Worm (Caenorhabditis elegans): ENCODE measurements around the gene sas-7.

Gene sas-7

ce11 chrIII:10314234-10314633 is 6.6 kb upstream of the sas-7 start:
- no peak for TF ChIP-seq snpc-4 (tag; optimal IDR thresholded peaks at IDR 0.05)
- TF ChIP-seq elt-2 (tag; optimal IDR thresholded peaks at IDR 0.05), result peak; percentile 10
- no peak for TF ChIP-seq efl-1 (optimal IDR thresholded peaks at IDR 0.05)
- TF ChIP-seq efl-1 (GFP tag; optimal IDR thresholded peaks at IDR 0.05 in 1 of 2), result peak in 1 of 2 experiments; percentile 1

DNA sequence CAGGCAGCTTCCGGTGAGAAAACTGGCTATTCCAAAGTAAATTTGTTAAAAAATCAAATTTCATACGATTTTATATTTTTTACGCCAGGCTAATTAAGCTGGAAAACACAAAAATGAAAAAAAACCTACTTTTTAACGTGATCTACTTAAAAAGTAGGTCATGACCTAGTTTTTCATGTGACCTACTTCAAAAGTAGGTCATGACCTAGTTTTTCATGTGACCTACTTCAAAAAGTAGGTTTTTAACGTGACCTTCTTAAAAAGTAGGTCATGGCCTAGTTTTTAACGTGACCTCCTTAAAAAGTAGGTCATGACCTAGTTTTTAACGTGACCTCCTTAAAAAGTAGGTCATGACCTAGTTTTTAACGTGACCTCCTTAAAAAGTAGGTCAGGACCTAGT is 4.2 kb upstream of the sas-7 start:
- peak; percentile 93 for TF ChIP-seq nhr-85 (tag)

DNA sequence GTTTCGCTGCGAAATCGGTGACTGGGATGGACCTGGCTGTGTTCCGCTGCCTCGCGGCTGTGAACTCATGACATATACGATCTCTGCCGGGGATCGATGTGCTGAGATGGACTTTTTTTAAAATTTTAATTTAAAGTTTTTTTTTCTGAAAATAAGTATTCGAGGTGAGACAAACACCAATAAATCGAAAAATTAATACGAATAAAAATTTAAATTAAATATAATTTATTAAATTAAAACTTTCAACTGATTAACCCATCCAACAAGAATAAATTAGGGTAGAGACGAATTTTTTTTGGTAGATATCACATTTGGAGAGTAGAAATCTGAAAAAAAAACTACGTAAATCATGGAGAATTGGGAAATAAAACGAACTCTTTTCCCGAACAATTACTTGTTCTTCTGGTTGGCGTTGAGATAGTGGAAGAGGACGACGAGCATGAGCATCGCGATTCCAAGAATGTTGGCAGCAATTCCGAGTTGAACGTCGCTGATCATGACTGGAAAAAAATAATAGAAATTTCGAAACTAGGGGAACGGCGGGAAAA is 2.7 kb upstream of the sas-7 start, which contains the start of the genes unc-50 and ostf-4:
unc-50 (minus strand) TSS at position 101 of the 548 bp plus-strand sequence.
ostf-4 (minus strand) TSS at position 498 of the 548 bp plus-strand sequence.
- TF ChIP-seq blmp-1 (tag; optimal IDR thresholded peaks at IDR 0.05), result no peak
- TF ChIP-seq mdl-1 (tag; optimal IDR thresholded peaks at IDR 0.05), result no peak
- no peak for TF ChIP-seq elt-3 (tag; optimal IDR thresholded peaks at IDR 0.05)
- TF ChIP-seq irx-1 (tag; optimal IDR thresholded peaks at IDR 0.05), result no peak
- no peak for TF ChIP-seq ceh-82 (tag; optimal IDR thresholded peaks at IDR 0.05)
- TF ChIP-seq ets-5 (GFP tag; IDR thresholded peaks at IDR 0.05), result no peak
- no peak for TF ChIP-seq nhr-11 (tag; optimal IDR thresholded peaks at IDR 0.05)
- TF ChIP-seq pax-3 (tag; optimal IDR thresholded peaks at IDR 0.05), result no peak
- no peak for TF ChIP-seq nhr-12 (tag; optimal IDR thresholded peaks at IDR 0.05)
- TF ChIP-seq fkh-10 (GFP tag; optimal IDR thresholded peaks at IDR 0.05), result no peak
- no peak for TF ChIP-seq unc-130 (tag; optimal IDR thresholded peaks at IDR 0.05)
- no peak for TF ChIP-seq skn-1 (tag; optimal IDR thresholded peaks at IDR 0.05)
- no peak for TF ChIP-seq nhr-90 (tag; optimal IDR thresholded peaks at IDR 0.05; ENCODE audit: poor library complexity)
- no peak for TF ChIP-seq dpl-1 (GFP tag; optimal IDR thresholded peaks at IDR 0.05)
- TF ChIP-seq C34B4.2 (tag; optimal IDR thresholded peaks at IDR 0.05), result no peak
- no peak for TF ChIP-seq nhr-71 (tag; optimal IDR thresholded peaks at IDR 0.05)

- TF ChIP-seq tlp-1 (tag; optimal IDR thresholded peaks at IDR 0.05), result no peak
- TF ChIP-seq ztf-11 (tag; optimal IDR thresholded peaks at IDR 0.05), result peak in 1 of 2 experiments; percentile 3
- TF ChIP-seq ceh-82 (tag; optimal IDR thresholded peaks at IDR 0.05), result peak; percentile 11 to 79 (median 43)
- TF ChIP-seq nhr-11 (tag; optimal IDR thresholded peaks at IDR 0.05), result no peak
- no peak for TF ChIP-seq blmp-1 (tag; optimal IDR thresholded peaks at IDR 0.05)
- peak; percentile 63 for TF ChIP-seq lin-15B (tag; optimal IDR thresholded peaks at IDR 0.05)
- no peak for TF ChIP-seq sup-37 (GFP tag; optimal IDR thresholded peaks at IDR 0.05)
- TF ChIP-seq hlh-4 (tag; optimal IDR thresholded peaks at IDR 0.05), result no peak
- no peak for TF ChIP-seq unc-98 (GFP tag; IDR thresholded peaks at IDR 0.05)
- TF ChIP-seq ceh-8 (GFP tag; optimal IDR thresholded peaks at IDR 0.05), result no peak
- TF ChIP-seq nhr-77 (tag; optimal IDR thresholded peaks at IDR 0.05), result no peak
- TF ChIP-seq unc-62 (GFP tag; optimal IDR thresholded peaks at IDR 0.05), result no peak
- no peak for TF ChIP-seq nhr-84 (tag; optimal IDR thresholded peaks at IDR 0.05)
- TF ChIP-seq skn-1 (tag; optimal IDR thresholded peaks at IDR 0.05), result no peak
- TF ChIP-seq sox-4 (tag; optimal IDR thresholded peaks at IDR 0.05), result no peak
- peak; percentile 52 for TF ChIP-seq F16B12.6 (tag; optimal IDR thresholded peaks at IDR 0.05)
- peak; percentile 69 for TF ChIP-seq nhr-47 (tag; optimal IDR thresholded peaks at IDR 0.05)
- TF ChIP-seq ceh-63 (GFP tag; optimal IDR thresholded peaks at IDR 0.05), result no peak
- TF ChIP-seq unc-86 (tag; optimal IDR thresholded peaks at IDR 0.05), result peak; percentile 61
- TF ChIP-seq grh-1 (GFP tag; IDR thresholded peaks at IDR 0.05), result no peak
- TF ChIP-seq snu-23 (GFP tag; optimal IDR thresholded peaks at IDR 0.05), result peak; percentile 73
- TF ChIP-seq egl-13 (tag; optimal IDR thresholded peaks at IDR 0.05), result peak; percentile 33
- peak; percentile 63 for TF ChIP-seq swsn-7 (tag; optimal IDR thresholded peaks at IDR 0.05)
- TF ChIP-seq lsy-2 (tag; optimal IDR thresholded peaks at IDR 0.05), result peak; percentile 66 to 79
- TF ChIP-seq pax-3 (tag; optimal IDR thresholded peaks at IDR 0.05), result no peak
- no peak for TF ChIP-seq sptf-1 (tag; optimal IDR thresholded peaks at IDR 0.05)
- no peak for TF ChIP-seq mef-2 (tag; optimal IDR thresholded peaks at IDR 0.05)
- TF ChIP-seq rnt-1 (tag; optimal IDR thresholded peaks at IDR 0.05), result peak; percentile 59
- no peak for TF ChIP-seq vab-15 (tag; optimal IDR thresholded peaks at IDR 0.05)
- TF ChIP-seq nhr-76 (tag; optimal IDR thresholded peaks at IDR 0.05), result no peak
- TF ChIP-seq lin-35 (GFP tag; optimal IDR thresholded peaks at IDR 0.05), result peak; percentile 74 to 78
- TF ChIP-seq unc-30 (tag; optimal IDR thresholded peaks at IDR 0.05), result no peak
- peak; percentile 70 for TF ChIP-seq nhr-71 (tag; optimal IDR thresholded peaks at IDR 0.05)
Observed at ce11 chrIII:10318755-10319154, 2.1 kb upstream of the sas-7 start, which contains the start of gene unc-69. TSS of gene unc-69 (plus strand) at chrIII:10318939.
